Worm (Caenorhabditis elegans) whole organism, L2 larva: Measurements from ENCODE around the gene toh-1.
"Not testable (repeated sequence)": the region's sequence is repeated elsewhere in the genome, so short reads cannot be mapped to it uniquely, and the experiment has no call there.

Source experiments
- ama-1 ChIP-seq: fragments of 150-350 bp; optimal IDR thresholded peaks from 2 replicates; lab custom pipeline; 2018; ENCODE audit warnings: inconsistent platforms
- dmd-4 ChIP-seq: sonication (generic microtip); optimal IDR thresholded peaks from 2 replicates; lab custom pipeline; 2017; ENCODE audit warnings: missing biosample characterization, missing genetic modification characterization
- elt-1 ChIP-seq: fragments of 150-350 bp; optimal IDR thresholded peaks from 2 replicates; lab custom pipeline; 2014; ENCODE audit warnings: missing biosample characterization, missing genetic modification characterization
- fos-1 ChIP-seq: fragments of 150-350 bp; optimal IDR thresholded peaks from 2 replicates; lab custom pipeline; 2014; ENCODE audit warnings: missing biosample characterization, missing genetic modification characterization
- lin-11 ChIP-seq: fragments of 150-350 bp; sonication (generic microtip); optimal IDR thresholded peaks from 2 replicates; lab custom pipeline; 2014; ENCODE audit warnings: missing biosample characterization, missing genetic modification characterization, inconsistent platforms, mixed read lengths
- mdl-1 ChIP-seq, 2 experiments: fragments of 150-350 bp in 1 of 2; sonication (generic microtip) in 1 of 2; optimal IDR thresholded peaks; 2 replicates each; lab custom pipeline; 2017; ENCODE audit warnings: missing biosample characterization in 2 of 2, missing genetic modification characterization in 2 of 2
- nhr-11 ChIP-seq: fragments of 150-350 bp; optimal IDR thresholded peaks from 2 replicates; lab custom pipeline; 2014; ENCODE audit warnings: missing biosample characterization, missing genetic modification characterization
- nhr-77 ChIP-seq: fragments of 150-350 bp; optimal IDR thresholded peaks from 2 replicates; lab custom pipeline; 2014; ENCODE audit warnings: missing biosample characterization, missing genetic modification characterization

DNA sequence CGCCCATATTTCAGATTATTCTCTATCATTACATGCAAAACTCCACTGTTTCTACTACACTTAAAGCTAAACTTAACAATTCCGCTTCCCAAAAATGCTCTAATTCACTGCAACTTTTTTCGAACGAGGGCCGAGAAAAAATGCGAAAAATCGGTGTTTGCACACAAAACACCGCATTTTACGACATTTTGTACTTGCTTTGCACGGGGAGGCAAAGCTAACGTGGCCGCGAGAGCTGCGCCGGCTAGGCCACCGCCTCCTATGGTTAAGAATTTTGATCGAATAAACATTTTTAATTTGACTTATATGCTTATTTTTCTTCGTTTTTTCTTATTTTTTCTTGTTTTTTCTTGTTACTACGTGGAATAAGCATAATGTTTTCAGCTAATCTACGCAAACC lies 46.0 kb upstream of the toh-1 start:
- TF ChIP-seq fos-1 (tag; lab: Kevin White, UChicago); mdl-1 (tag; optimal IDR thresholded peaks at IDR 0.05; lab: Kevin White, UChicago); ama-1 (lab: Kevin White, UChicago); lin-11; nhr-11 (tag; lab: Kevin White, UChicago); nhr-77 (tag; lab: Kevin White, UChicago); dmd-4; elt-1 (tag; lab: Kevin White, UChicago): not testable (repeated sequence)
